Worm (Caenorhabditis elegans): Measurements from ENCODE around the gene ife-2.
"Not testable (repeated sequence)": the region's sequence is repeated elsewhere in the genome, so short reads cannot be mapped to it uniquely, and the experiment has no call there.

ife-2 gene

DNA sequence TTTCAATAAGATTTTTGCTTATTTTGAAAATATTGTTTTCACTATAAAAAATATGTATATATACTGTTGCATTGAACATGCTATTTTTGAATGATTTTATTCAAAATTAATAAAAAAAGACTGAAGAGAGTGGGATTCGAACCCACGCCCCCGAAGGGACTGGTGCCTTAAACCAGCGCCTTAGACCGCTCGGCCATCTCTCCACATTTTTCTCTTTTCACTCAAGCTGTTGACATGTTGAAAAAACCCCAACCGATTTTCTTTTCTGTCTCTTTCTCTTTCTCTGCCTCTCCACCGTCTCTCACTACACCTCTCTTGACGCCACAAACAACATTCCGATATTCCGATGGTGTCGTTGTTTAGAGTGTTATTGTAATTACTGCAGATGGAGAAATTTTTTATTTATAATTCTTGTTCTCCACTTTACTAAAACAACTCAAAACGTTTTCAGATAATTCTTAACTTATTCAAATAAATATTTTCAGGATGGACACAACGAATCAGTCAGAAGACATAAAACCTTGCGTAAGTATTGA, 29.3 kb downstream of the ife-2 start, which contains the start of gene sor-3 (continued):
- TF ChIP-seq nhr-237 (tag; optimal IDR thresholded peaks at IDR 0.05) (no peak), dmd-4 (tag; optimal IDR thresholded peaks at IDR 0.05) (no peak), sma-3 (GFP tag; optimal IDR thresholded peaks at IDR 0.05) (peak; percentile 83), skn-1 (tag; optimal IDR thresholded peaks at IDR 0.05) (peak; percentile 40), ztf-11 (tag; optimal IDR thresholded peaks at IDR 0.05) (no peak), lin-13 (GFP tag; optimal IDR thresholded peaks at IDR 0.05) (peak; percentile 86), sem-4 (tag; optimal IDR thresholded peaks at IDR 0.05) (peak; percentile 66), lin-39 (tag; optimal IDR thresholded peaks at IDR 0.05) (no peak), lin-11 (tag; optimal IDR thresholded peaks at IDR 0.05) (peak; percentile 50), crh-2 (tag; optimal IDR thresholded peaks at IDR 0.05) (peak; percentile 89), snpc-4 (tag; optimal IDR thresholded peaks at IDR 0.05) (no peak), nhr-10 (tag; optimal IDR thresholded peaks at IDR 0.05) (no peak), F13H6.1 (tag; optimal IDR thresholded peaks at IDR 0.05) (peak; percentile 74)

DNA sequence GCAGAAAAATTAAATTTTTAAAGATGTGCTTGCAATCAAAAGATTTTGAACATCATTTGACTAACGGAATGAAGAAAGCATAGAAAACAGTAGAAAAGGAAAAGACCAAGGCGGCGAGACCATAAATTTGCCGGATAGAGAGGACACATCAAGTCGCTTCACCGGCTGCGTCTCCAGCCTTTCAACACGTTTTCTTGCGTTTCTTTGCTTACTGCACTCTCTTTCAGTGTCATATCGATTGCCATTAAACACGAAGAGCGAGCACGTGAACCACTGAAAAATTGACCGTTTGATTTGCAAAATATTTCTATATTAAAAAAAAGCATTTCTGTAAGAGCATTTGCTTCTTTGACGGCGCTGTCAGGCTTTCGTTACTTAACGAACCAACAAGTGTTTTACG, 34.4 kb downstream of the ife-2 start:
- TF ChIP-seq mab-5 (tag; optimal IDR thresholded peaks at IDR 0.05) (peak; percentile 50), sma-3 (GFP tag; optimal IDR thresholded peaks at IDR 0.05) (no peak), ztf-11 (tag; optimal IDR thresholded peaks at IDR 0.05) (no peak), ama-1 (optimal IDR thresholded peaks at IDR 0.05) (no peak), elt-3 (tag; optimal IDR thresholded peaks at IDR 0.05) (no peak), C34F6.9 (tag; optimal IDR thresholded peaks at IDR 0.05) (peak; percentile 63), skn-1 (tag; optimal IDR thresholded peaks at IDR 0.05) (no peak), nhr-77 (tag; optimal IDR thresholded peaks at IDR 0.05) (no peak), nhr-237 (tag; optimal IDR thresholded peaks at IDR 0.05) (no peak), dmd-4 (tag; optimal IDR thresholded peaks at IDR 0.05) (no peak), nhr-21 (tag; optimal IDR thresholded peaks at IDR 0.05) (no peak), lsy-2 (tag; optimal IDR thresholded peaks at IDR 0.05) (peak in 1 of 2 experiments; percentile 40), blmp-1 (tag; optimal IDR thresholded peaks at IDR 0.05; ENCODE audit: insufficient read depth) (no peak), nhr-129 (tag; optimal IDR thresholded peaks at IDR 0.05) (peak; percentile 46), unc-39 (tag; optimal IDR thresholded peaks at IDR 0.05) (no peak), ztf-1 (GFP tag; conservative IDR thresholded peaks at IDR 0.05) (no peak), nhr-12 (tag; optimal IDR thresholded peaks at IDR 0.05) (no peak), ceh-82 (tag; optimal IDR thresholded peaks at IDR 0.05) (no peak), snpc-4 (tag; optimal IDR thresholded peaks at IDR 0.05) (no peak), aly-2 (tag; optimal IDR thresholded peaks at IDR 0.05) (no peak), ZK546.5 (tag; optimal IDR thresholded peaks at IDR 0.05) (no peak), nhr-25 (tag; optimal IDR thresholded peaks at IDR 0.05) (no peak), F13H6.1 (tag; optimal IDR thresholded peaks at IDR 0.05) (no peak), nhr-6 (tag; optimal IDR thresholded peaks at IDR 0.05) (no peak), unc-55 (GFP tag; optimal IDR thresholded peaks at IDR 0.05) (peak; percentile 58), mdl-1 (tag; optimal IDR thresholded peaks at IDR 0.05) (peak in 1 of 2 experiments; percentile 60), alr-1 (tag; optimal IDR thresholded peaks at IDR 0.05) (no peak), nhr-11 (tag; optimal IDR thresholded peaks at IDR 0.05) (no peak), R02D3.7 (tag; optimal IDR thresholded peaks at IDR 0.05) (no peak), crh-2 (tag; optimal IDR thresholded peaks at IDR 0.05) (peak; percentile 31), nhr-23 (tag; optimal IDR thresholded peaks at IDR 0.05) (no peak)

DNA sequence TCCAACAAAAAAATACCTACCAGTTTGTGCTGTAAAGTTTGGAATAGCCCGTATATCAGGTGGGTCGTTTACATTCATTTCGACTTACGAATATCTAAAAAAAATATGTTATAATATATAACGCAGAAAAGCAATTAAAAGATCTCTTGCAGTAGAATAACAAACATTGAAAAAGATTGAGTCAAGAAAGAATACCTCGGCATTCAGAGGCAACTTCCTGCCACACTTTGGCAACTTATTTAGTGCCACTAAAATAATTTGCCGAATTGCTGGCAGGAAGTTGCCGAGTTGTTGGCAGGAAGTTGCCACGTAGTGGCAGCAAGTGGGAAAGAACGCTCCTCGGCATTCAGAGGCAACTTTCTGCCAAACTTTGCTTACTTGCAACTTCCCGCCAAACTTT, 35.4 kb downstream of the ife-2 start, which contains the start of gene C04E7.3:
Gene C04E7.3 (minus strand): TSS at position 101 of the 400 bp plus-strand sequence.
- TF ChIP-seq peb-1 (tag; optimal IDR thresholded peaks at IDR 0.05); mdl-1 (tag; optimal IDR thresholded peaks at IDR 0.05); ama-1 (optimal IDR thresholded peaks at IDR 0.05): not testable (repeated sequence)

ce11 chrX:343822-344221, 38.7 kb downstream of the ife-2 start:
- TF ChIP-seq skn-1 (tag; optimal IDR thresholded peaks at IDR 0.05) (no peak), crh-2 (tag; optimal IDR thresholded peaks at IDR 0.05) (peak; percentile 14)

Data from whole organism, L2 larva.